Worm (Caenorhabditis elegans) whole organism, young adult: Measurements from ENCODE around the gene tni-1.

ENCODE experiments used
- B0019.2 ChIP-seq: fragments of 200-800 bp; sonication (Bioruptor generic); conservative IDR thresholded peaks from 2 replicates; pipeline ENCODE4 v1.3.6; 2022; ENCODE audit warnings: missing genetic modification reagents, missing genetic modification characterization, missing compliant biosample characterization
- B0261.1 ChIP-seq: sonication (generic microtip); optimal IDR thresholded peaks from 2 replicates; lab custom pipeline; 2016; ENCODE audit warnings: mild to moderate bottlenecking, missing genetic modification characterization, moderate library complexity, missing compliant biosample characterization
- F37B4.10 ChIP-seq: fragments of 200-800 bp; sonication (Bioruptor generic); IDR thresholded peaks from 2 replicates; pipeline ENCODE4 v1.3.6; 2022; ENCODE audit warnings: missing genetic modification characterization, missing compliant biosample characterization
- F39B2.1 ChIP-seq: fragments of 200-800 bp; sonication (Bioruptor generic); IDR thresholded peaks from 2 replicates; pipeline ENCODE4 v1.3.6; 2022; ENCODE audit warnings: missing genetic modification reagents, missing genetic modification characterization, missing compliant biosample characterization
- F49E8.2 ChIP-seq: sonication (generic microtip); optimal IDR thresholded peaks from 3 replicates; lab custom pipeline; 2017; ENCODE audit warnings: missing genetic modification characterization, mild to moderate bottlenecking, missing compliant biosample characterization, antibody characterized with exemption, moderate library complexity; ENCODE audit not compliant: insufficient read depth
- F57C9.4 ChIP-seq: sonication (generic microtip); optimal IDR thresholded peaks from 2 replicates; lab custom pipeline; 2017; ENCODE audit warnings: mild to moderate bottlenecking, missing genetic modification characterization, missing compliant biosample characterization
- aptf-3 ChIP-seq: fragments of 200-800 bp; sonication (Bioruptor generic); IDR thresholded peaks from 2 replicates; pipeline ENCODE4 v1.3.6; 2022; ENCODE audit warnings: missing genetic modification characterization, missing compliant biosample characterization
- attf-5 ChIP-seq: fragments of 200-800 bp; sonication (Bioruptor generic); optimal IDR thresholded peaks from 2 replicates; lab custom pipeline; 2018; ENCODE audit warnings: mild to moderate bottlenecking, missing genetic modification characterization, missing compliant biosample characterization
- cebp-1 ChIP-seq, 2 experiments: fragments of 200-800 bp in 1 of 2; sonication (Bioruptor generic) in 1 of 2; sonication (generic microtip) in 1 of 2; IDR thresholded peaks in 1 of 2; optimal IDR thresholded peaks in 1 of 2; 2 replicates each; pipeline versions ENCODE4 v1.3.6 to Lab custom; 2017 to 2022; ENCODE audit warnings: missing compliant biosample characterization in 2 of 2, missing genetic modification characterization in 2 of 2, mild to moderate bottlenecking in 1 of 2, missing genetic modification reagents in 1 of 2, moderate library complexity in 1 of 2
- ceh-58 ChIP-seq: fragments of 200-800 bp; sonication (Bioruptor generic); IDR thresholded peaks from 2 replicates; pipeline ENCODE4 v1.3.6; 2022; ENCODE audit warnings: missing genetic modification characterization, missing compliant biosample characterization
- ceh-91 ChIP-seq: fragments of 200-800 bp; sonication (Bioruptor generic); IDR thresholded peaks from 2 replicates; pipeline ENCODE4 v1.3.6; 2022; ENCODE audit warnings: missing genetic modification reagents, missing genetic modification characterization, missing compliant biosample characterization
- dox-1 ChIP-seq: fragments of 200-800 bp; sonication (Bioruptor generic); IDR thresholded peaks from 2 replicates; pipeline ENCODE4 v1.3.6; 2022; ENCODE audit warnings: missing genetic modification reagents, missing genetic modification characterization, missing compliant biosample characterization
- efl-1 ChIP-seq: fragments of 150-350 bp; optimal IDR thresholded peaks from 2 replicates; lab custom pipeline; 2014; ENCODE audit warnings: missing biosample characterization, missing genetic modification reagents, missing genetic modification characterization
- egl-18 ChIP-seq: fragments of 200-800 bp; sonication (Bioruptor generic); IDR thresholded peaks from 2 replicates; pipeline ENCODE4 v1.3.6; 2022; ENCODE audit warnings: missing genetic modification reagents, missing genetic modification characterization, missing compliant biosample characterization
- egrh-3 ChIP-seq: fragments of 200-800 bp; sonication (Bioruptor generic); IDR thresholded peaks from 2 replicates; pipeline ENCODE4 v1.3.6; 2022; ENCODE audit warnings: missing genetic modification reagents, missing genetic modification characterization, missing compliant biosample characterization
- gei-17 ChIP-seq: fragments of 200-800 bp; sonication (Bioruptor generic); optimal IDR thresholded peaks from 2 replicates; lab custom pipeline; 2018; ENCODE audit warnings: mild to moderate bottlenecking, missing genetic modification characterization, missing compliant biosample characterization
- hmg-1.2 ChIP-seq: fragments of 200-800 bp; sonication (Bioruptor generic); IDR thresholded peaks from 2 replicates; pipeline ENCODE4 v1.3.6; 2022; ENCODE audit warnings: missing genetic modification reagents, missing genetic modification characterization, missing compliant biosample characterization
- hsf-1 ChIP-seq: fragments of 200-800 bp; sonication (Bioruptor generic); IDR thresholded peaks from 2 replicates; pipeline ENCODE4 v1.3.6; 2022; ENCODE audit warnings: missing genetic modification reagents, missing genetic modification characterization, missing compliant biosample characterization
- let-607 ChIP-seq, 2 experiments: fragments of 200-800 bp in 1 of 2; sonication (Bioruptor generic) in 1 of 2; sonication (generic microtip) in 1 of 2; optimal IDR thresholded peaks; 2 replicates each; lab custom pipeline; 2016 to 2018; ENCODE audit warnings: mild to moderate bottlenecking in 2 of 2, missing compliant biosample characterization in 2 of 2, missing genetic modification characterization in 2 of 2, moderate library complexity in 2 of 2, missing genotype in 1 of 2
- nfyb-1 ChIP-seq: fragments of 200-800 bp; sonication (Bioruptor generic); IDR thresholded peaks from 2 replicates; pipeline ENCODE4 v1.3.6; 2022; ENCODE audit warnings: missing genetic modification reagents, missing genetic modification characterization, missing compliant biosample characterization
- nhr-120 ChIP-seq: fragments of 200-800 bp; sonication (Bioruptor generic); IDR thresholded peaks from 2 replicates; pipeline ENCODE4 v1.3.6; 2022; ENCODE audit warnings: missing genetic modification characterization, missing compliant biosample characterization
- nhr-80 ChIP-seq: sonication (generic microtip); optimal IDR thresholded peaks from 2 replicates; lab custom pipeline; 2016; ENCODE audit warnings: missing genetic modification characterization, missing compliant biosample characterization
- pha-4 ChIP-seq: fragments of 150-350 bp; sonication (generic microtip); optimal IDR thresholded peaks from 2 replicates; lab custom pipeline; 2014; ENCODE audit warnings: missing biosample characterization, missing genetic modification reagents, missing genetic modification characterization
- rcor-1 ChIP-seq: fragments of 200-800 bp; sonication (Bioruptor generic); IDR thresholded peaks from 2 replicates; pipeline ENCODE4 v1.3.6; 2022; ENCODE audit warnings: missing genetic modification reagents, missing genetic modification characterization, missing compliant biosample characterization
- repo-1 ChIP-seq: sonication (generic microtip); optimal IDR thresholded peaks from 2 replicates; lab custom pipeline; 2017; ENCODE audit warnings: mild to moderate bottlenecking, missing genetic modification characterization, missing compliant biosample characterization
- rpc-1 ChIP-seq, 2 experiments: fragments of 150-350 bp in 1 of 2; sonication (generic microtip) in 1 of 2; optimal IDR thresholded peaks; 2 replicates each; lab custom pipeline; 2014 to 2018; ENCODE audit warnings: missing biosample characterization in 1 of 2, missing genetic modification characterization in 1 of 2, missing genetic modification reagents in 1 of 2, missing genotype in 1 of 2
- snpc-1.1 ChIP-seq: sonication (generic microtip); optimal IDR thresholded peaks from 2 replicates; lab custom pipeline; 2017; ENCODE audit warnings: missing genetic modification characterization, mild to moderate bottlenecking, missing compliant biosample characterization, antibody characterized with exemption, moderate library complexity, missing genotype, missing genetic modification reagents; ENCODE audit not compliant: insufficient read depth
- snpc-4 ChIP-seq, 5 experiments: fragments of 150-350 bp in 1 of 5; sonication (generic microtip) in 4 of 5; optimal IDR thresholded peaks; 2 replicates each; lab custom pipeline; 2014 to 2018; ENCODE audit warnings: missing genetic modification characterization in 5 of 5, missing biosample characterization in 3 of 5, antibody characterized with exemption in 2 of 5, mild to moderate bottlenecking in 2 of 5, missing compliant biosample characterization in 2 of 5, missing genotype in 2 of 5, moderate library complexity in 2 of 5, missing genetic modification reagents in 1 of 5
- somi-1 ChIP-seq: fragments of 200-800 bp; sonication (Bioruptor generic); optimal IDR thresholded peaks from 2 replicates; lab custom pipeline; 2018; ENCODE audit warnings: mild to moderate bottlenecking, missing genetic modification characterization, missing compliant biosample characterization
- sptf-2 ChIP-seq: fragments of 200-800 bp; sonication (Bioruptor generic); optimal IDR thresholded peaks from 2 replicates; lab custom pipeline; 2018; ENCODE audit warnings: mild to moderate bottlenecking, missing genetic modification characterization, missing compliant biosample characterization
- xnd-1 ChIP-seq: sonication (generic microtip); optimal IDR thresholded peaks from 2 replicates; lab custom pipeline; 2016; ENCODE audit warnings: missing genotype, missing genetic modification reagents, missing genetic modification characterization, missing compliant biosample characterization
- ztf-18 ChIP-seq: sonication (generic microtip); optimal IDR thresholded peaks from 2 replicates; lab custom pipeline; 2016; ENCODE audit warnings: missing genotype, mild to moderate bottlenecking, missing genetic modification characterization, missing compliant biosample characterization
- ztf-3 ChIP-seq: fragments of 200-800 bp; sonication (Bioruptor generic); optimal IDR thresholded peaks from 2 replicates; lab custom pipeline; 2018; ENCODE audit warnings: mild to moderate bottlenecking, missing genetic modification characterization, missing compliant biosample characterization

Gene tni-1

ce11 chrX:11340478-11340877 lies 36.8 kb downstream of the tni-1 start:
- TF ChIP-seq nhr-80 (tag; lab: Kevin White, UChicago) (peak; percentile 17), pha-4 (tag; lab: Kevin White, UChicago) (no peak), egrh-3 (GFP tag; lab: Robert Waterston, UW) (no peak), F49E8.2 (no peak), F37B4.10 (GFP tag; lab: Robert Waterston, UW) (no peak), rcor-1 (GFP tag; lab: Robert Waterston, UW) (no peak)

ce11 chrX:11339375-11339924 lies 37.8 kb downstream of the tni-1 start, which contains the start of gene aco-1:
Gene aco-1 (plus strand): TSS chrX:11339874.
- TF ChIP-seq ztf-3 (GFP tag; lab: Kevin White, UChicago), result no peak
- TF ChIP-seq let-607 (tag; optimal IDR thresholded peaks at IDR 0.05; lab: Kevin White, UChicago), result peak in 1 of 2 experiments; percentile 33
- TF ChIP-seq B0019.2 (GFP tag; lab: Robert Waterston, UW), result no peak
- peak; percentile 3; the same call in 1 of the 2 replicates for TF ChIP-seq hmg-1.2 (GFP tag; lab: Robert Waterston, UW)
- TF ChIP-seq F39B2.1 (GFP tag; lab: Robert Waterston, UW), result no peak
- TF ChIP-seq nhr-120, result no peak
- no peak for TF ChIP-seq ceh-91
- 0 out of 2 replicates have a peak, but pooled peaks have one; percentile 41 for TF ChIP-seq nfyb-1 (GFP tag; lab: Robert Waterston, UW)
- no peak for TF ChIP-seq snpc-4 (GFP tag; optimal IDR thresholded peaks at IDR 0.05; lab: Kevin White, UChicago)
- TF ChIP-seq snpc-4 (tag; optimal IDR thresholded peaks at IDR 0.05; lab: Kevin White, UChicago), result peak in 1 of 4 experiments; percentile 29
- TF ChIP-seq gei-17 (GFP tag; lab: Kevin White, UChicago), result peak; percentile 25
- peak; percentile 72 for TF ChIP-seq nhr-80 (tag; lab: Kevin White, UChicago)
- TF ChIP-seq attf-5 (GFP tag; lab: Kevin White, UChicago), result peak; percentile 28
- TF ChIP-seq dox-1, result 0 out of 2 replicates have a peak, but pooled peaks have one; percentile 35
- no peak for TF ChIP-seq snpc-1.1
- TF ChIP-seq, all 124 proteins: peak for 8

DNA sequence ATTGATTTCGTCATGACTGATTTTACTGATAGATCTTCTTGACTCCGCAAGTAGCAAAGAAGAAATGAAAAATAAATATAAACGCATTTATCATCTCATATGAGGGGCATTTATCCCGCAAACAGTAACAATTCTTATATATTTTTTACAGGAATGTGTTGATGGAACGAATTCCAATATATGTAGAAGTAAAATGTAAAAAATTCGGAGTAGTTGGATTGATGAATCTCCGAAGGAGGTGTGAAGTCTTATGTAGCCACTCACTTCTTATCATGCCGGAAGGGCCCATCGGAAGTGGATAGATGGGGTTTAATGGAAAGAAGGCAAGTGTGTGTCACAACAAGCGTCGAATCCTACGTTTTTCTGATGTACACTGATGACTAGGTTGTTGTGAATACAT lies 39.5 kb downstream of the tni-1 start, which contains the start of gene gcy-9:
gcy-9 (minus strand) TSS at position 101 of the 400 bp plus-strand sequence.
- TF ChIP-seq aptf-3 (GFP tag; lab: Robert Waterston, UW), result no peak
- no peak for TF ChIP-seq rpc-1 (optimal IDR thresholded peaks at IDR 0.05; lab: Kevin White, UChicago)
- no peak for TF ChIP-seq rpc-1 (tag; optimal IDR thresholded peaks at IDR 0.05; lab: Kevin White, UChicago)
- no peak for TF ChIP-seq cebp-1 (GFP tag; IDR thresholded peaks at IDR 0.05; lab: Robert Waterston, UW)
- TF ChIP-seq cebp-1 (tag; optimal IDR thresholded peaks at IDR 0.05; lab: Kevin White, UChicago), result no peak
- TF ChIP-seq F57C9.4 (tag; lab: Kevin White, UChicago), result no peak
- TF ChIP-seq repo-1 (tag; lab: Kevin White, UChicago), result no peak
- TF ChIP-seq F37B4.10 (GFP tag; lab: Robert Waterston, UW), result no peak

- TF ChIP-seq somi-1, result no peak
- no peak for TF ChIP-seq xnd-1 (tag; lab: Kevin White, UChicago)
- no peak for TF ChIP-seq B0261.1
- TF ChIP-seq efl-1, result no peak
- no peak for TF ChIP-seq cebp-1 (GFP tag; IDR thresholded peaks at IDR 0.05; lab: Robert Waterston, UW)
- TF ChIP-seq cebp-1 (tag; optimal IDR thresholded peaks at IDR 0.05; lab: Kevin White, UChicago), result no peak
- no peak for TF ChIP-seq sptf-2
- TF ChIP-seq hsf-1 (GFP tag; lab: Robert Waterston, UW), result no peak
- no peak for TF ChIP-seq egl-18 (GFP tag; lab: Robert Waterston, UW)
- no peak for TF ChIP-seq aptf-3 (GFP tag; lab: Robert Waterston, UW)
- TF ChIP-seq hmg-1.2 (GFP tag; lab: Robert Waterston, UW), result no peak
- no peak for TF ChIP-seq gei-17 (GFP tag; lab: Kevin White, UChicago)
- TF ChIP-seq snpc-4 (GFP tag; optimal IDR thresholded peaks at IDR 0.05; lab: Kevin White, UChicago), result no peak
- TF ChIP-seq snpc-4 (tag; optimal IDR thresholded peaks at IDR 0.05; lab: Kevin White, UChicago), result no peak
- no peak for TF ChIP-seq ceh-58 (GFP tag; lab: Robert Waterston, UW)
- no peak for TF ChIP-seq ztf-18 (tag; lab: Kevin White, UChicago)
- no peak for TF ChIP-seq dox-1
Observed at ce11 chrX:11337095-11337494, 40.2 kb downstream of the tni-1 start.
